Fruit fly (Drosophila melanogaster) whole organism, embryonic: ENCODE measurements around the gene CG7841.

Source experiments
- Abd-B ChIP-seq: fragments of 200-800 bp; sonication (Bioruptor generic); optimal IDR thresholded peaks from 2 replicates; lab custom pipeline; 2018; ENCODE audit warnings: missing biosample characterization, mild to moderate bottlenecking, missing genetic modification characterization, moderate library complexity
- Aef1 ChIP-seq: fragments of 200-800 bp; sonication (Bioruptor generic); IDR thresholded peaks from 3 replicates; pipeline ENCODE4 v1.3.6; 2022; ENCODE audit warnings: missing biosample characterization, missing genetic modification characterization
- CG10321 ChIP-seq: fragments of 200-800 bp; sonication (Bioruptor generic); IDR thresholded peaks from 2 replicates; pipeline ENCODE4 v1.3.6; 2022; ENCODE audit warnings: missing biosample characterization, missing genetic modification characterization
- CG10462 ChIP-seq: fragments of 200-800 bp; sonication (Bioruptor generic); optimal IDR thresholded peaks from 2 replicates; lab custom pipeline; 2016; ENCODE audit warnings: missing biosample characterization, missing genetic modification characterization
- CG11504 ChIP-seq: fragments of 200-800 bp; sonication (Bioruptor generic); optimal IDR thresholded peaks from 3 replicates; lab custom pipeline; 2019; ENCODE audit warnings: missing biosample characterization, mild to moderate bottlenecking, missing genetic modification characterization, moderate library complexity
- CG12104 ChIP-seq: fragments of 200-800 bp; sonication (Bioruptor generic); optimal IDR thresholded peaks from 3 replicates; lab custom pipeline; 2016; ENCODE audit warnings: missing biosample characterization, missing genetic modification characterization
- CG15514 ChIP-seq: fragments of 200-800 bp; sonication (Bioruptor generic); optimal IDR thresholded peaks from 3 replicates; lab custom pipeline; 2017; ENCODE audit warnings: missing biosample characterization, missing genetic modification characterization, mild to moderate bottlenecking, moderate library complexity, missing genetic modification reagents
- CG15696 ChIP-seq: fragments of 200-800 bp; sonication (Bioruptor generic); optimal IDR thresholded peaks from 2 replicates; lab custom pipeline; 2019; ENCODE audit warnings: missing biosample characterization, mild to moderate bottlenecking, missing genetic modification characterization, moderate library complexity
- CG16815 ChIP-seq: fragments of 200-800 bp; sonication (Bioruptor generic); optimal IDR thresholded peaks from 3 replicates; lab custom pipeline; 2017; ENCODE audit warnings: missing biosample characterization, mild to moderate bottlenecking, missing genetic modification characterization
- CG18476 ChIP-seq: fragments of 200-800 bp; sonication (Bioruptor generic); optimal IDR thresholded peaks from 2 replicates; lab custom pipeline; 2016; ENCODE audit warnings: missing biosample characterization, mild to moderate bottlenecking, missing genetic modification characterization
- CG31365 ChIP-seq: fragments of 200-800 bp; sonication (Bioruptor generic); optimal IDR thresholded peaks from 2 replicates; lab custom pipeline; 2018; ENCODE audit warnings: missing biosample characterization, mild to moderate bottlenecking, missing genetic modification characterization
- CG32532 ChIP-seq: fragments of 200-800 bp; sonication (Bioruptor generic); IDR thresholded peaks from 2 replicates; pipeline ENCODE4 v1.3.6; 2022; ENCODE audit warnings: missing biosample characterization, missing genetic modification characterization
- CG33213 ChIP-seq: fragments of 200-800 bp; sonication (Bioruptor generic); optimal IDR thresholded peaks from 3 replicates; lab custom pipeline; 2016; ENCODE audit warnings: missing biosample characterization, missing genetic modification characterization
- CG34422 ChIP-seq: fragments of 200-800 bp; sonication (Bioruptor generic); IDR thresholded peaks from 3 replicates; pipeline ENCODE4 v1.3.6; 2022; ENCODE audit warnings: missing biosample characterization, missing genetic modification characterization
- CG4730 ChIP-seq: fragments of 200-800 bp; sonication (Bioruptor generic); IDR thresholded peaks from 2 replicates; pipeline ENCODE4 v1.3.6; 2022; ENCODE audit warnings: missing biosample characterization, missing genetic modification characterization
- CG7556 ChIP-seq: fragments of 200-800 bp; sonication (Bioruptor generic); optimal IDR thresholded peaks from 2 replicates; lab custom pipeline; 2017; ENCODE audit warnings: missing biosample characterization, mild to moderate bottlenecking, missing genetic modification characterization
- CG7839 ChIP-seq: fragments of 200-800 bp; sonication (Bioruptor generic); optimal IDR thresholded peaks from 3 replicates; lab custom pipeline; 2018; ENCODE audit warnings: missing biosample characterization, mild to moderate bottlenecking, missing genetic modification characterization, moderate library complexity
- CG7928 ChIP-seq: fragments of 200-800 bp; sonication (Bioruptor generic); optimal IDR thresholded peaks from 2 replicates; lab custom pipeline; 2017; ENCODE audit warnings: missing biosample characterization, mild to moderate bottlenecking, missing genetic modification characterization
- CG9727 ChIP-seq: fragments of 200-800 bp; sonication (Bioruptor generic); optimal IDR thresholded peaks from 3 replicates; lab custom pipeline; 2017; ENCODE audit warnings: missing biosample characterization, mild to moderate bottlenecking, missing genetic modification characterization
- CTCF ChIP-seq: fragments of 200-800 bp; sonication (Bioruptor generic); optimal IDR thresholded peaks from 2 replicates; lab custom pipeline; 2017; ENCODE audit warnings: missing biosample characterization, mild to moderate bottlenecking, missing genetic modification characterization, moderate library complexity
- Eip74EF ChIP-seq, 2 experiments: fragments of 200-800 bp in 1 of 2; fragments of >200 bp in 1 of 2; sonication (Bioruptor generic) in 1 of 2; optimal IDR thresholded peaks; 2 replicates each; lab custom pipeline; 2017 to 2019; ENCODE audit warnings: missing biosample characterization in 2 of 2, missing genetic modification characterization in 2 of 2, mild to moderate bottlenecking in 1 of 2, moderate library complexity in 1 of 2
- Ets65A ChIP-seq: fragments of 200-800 bp; sonication (Bioruptor generic); peaks from one replicate; lab custom pipeline; 2016; ENCODE audit warnings: missing biosample characterization, missing genetic modification characterization
- MTF-1 ChIP-seq: fragments of 200-800 bp; sonication (Bioruptor generic); optimal IDR thresholded peaks from 2 replicates; lab custom pipeline; 2018; ENCODE audit warnings: missing biosample characterization, mild to moderate bottlenecking, missing genetic modification characterization, borderline replicate concordance
- Med ChIP-seq: fragments of 200-800 bp; sonication (Bioruptor generic); peaks from one replicate; lab custom pipeline; 2016; ENCODE audit warnings: missing biosample characterization, missing genetic modification characterization, mild to moderate bottlenecking, inconsistent platforms, moderate library complexity
- Nf-YB ChIP-seq: fragments of 200-800 bp; sonication (Bioruptor generic); optimal IDR thresholded peaks from 3 replicates; lab custom pipeline; 2019; ENCODE audit warnings: missing biosample characterization, mild to moderate bottlenecking, missing genetic modification characterization, moderate library complexity
- PHDP ChIP-seq: fragments of 200-800 bp; sonication (Bioruptor generic); optimal IDR thresholded peaks from 3 replicates; lab custom pipeline; 2018; ENCODE audit warnings: missing biosample characterization, mild to moderate bottlenecking, missing genetic modification characterization, moderate library complexity
- Sry-β ChIP-seq: fragments of 200-800 bp; sonication (Bioruptor generic); optimal IDR thresholded peaks from 2 replicates; lab custom pipeline; 2018; ENCODE audit warnings: missing biosample characterization, mild to moderate bottlenecking, missing genetic modification characterization, moderate library complexity
- YL-1 ChIP-seq: fragments of 200-800 bp; sonication (Bioruptor generic); optimal IDR thresholded peaks from 3 replicates; lab custom pipeline; 2017; ENCODE audit warnings: missing biosample characterization, mild to moderate bottlenecking, missing genetic modification characterization
- ac ChIP-seq: fragments of 200-800 bp; sonication (Bioruptor generic); optimal IDR thresholded peaks from 3 replicates; lab custom pipeline; 2017; ENCODE audit warnings: missing biosample characterization, mild to moderate bottlenecking, missing genetic modification characterization
- bbx ChIP-seq: fragments of 200-800 bp; sonication (Bioruptor generic); IDR thresholded peaks from 2 replicates; pipeline ENCODE4 v1.3.6; 2022; ENCODE audit warnings: missing biosample characterization, missing genetic modification characterization; ENCODE audit not compliant: partially characterized antibody
- bigmax ChIP-seq: fragments of 200-800 bp; sonication (Bioruptor generic); optimal IDR thresholded peaks from 2 replicates; lab custom pipeline; 2018; ENCODE audit warnings: missing biosample characterization, mild to moderate bottlenecking, missing genetic modification characterization
- cg ChIP-seq: fragments of 200-800 bp; sonication (Bioruptor generic); optimal IDR thresholded peaks from 3 replicates; lab custom pipeline; 2019; ENCODE audit warnings: missing biosample characterization, mild to moderate bottlenecking, missing genetic modification characterization, moderate library complexity
- dan ChIP-seq: fragments of 200-800 bp; sonication (Bioruptor generic); IDR thresholded peaks from 2 replicates; pipeline ENCODE4 v1.3.6; 2022; ENCODE audit warnings: missing biosample characterization, missing genetic modification characterization
- dati ChIP-seq: fragments of 200-800 bp; sonication (Bioruptor generic); IDR thresholded peaks from 2 replicates; pipeline ENCODE4 v1.3.6; 2022; ENCODE audit warnings: missing biosample characterization, missing genetic modification characterization
- fd64A ChIP-seq: fragments of 200-800 bp; sonication (Bioruptor generic); optimal IDR thresholded peaks from 3 replicates; lab custom pipeline; 2018; ENCODE audit warnings: missing biosample characterization, mild to moderate bottlenecking, missing genetic modification characterization
- grau ChIP-seq: fragments of 200-800 bp; optimal IDR thresholded peaks from 3 replicates; lab custom pipeline; 2019; ENCODE audit warnings: missing biosample characterization, mild to moderate bottlenecking, missing genetic modification characterization, moderate library complexity
- her ChIP-seq: fragments of 200-800 bp; sonication (Bioruptor generic); optimal IDR thresholded peaks from 2 replicates; lab custom pipeline; 2016; ENCODE audit warnings: missing biosample characterization, missing genetic modification characterization
- jing ChIP-seq: fragments of 200-800 bp; sonication (Bioruptor generic); optimal IDR thresholded peaks from 2 replicates; lab custom pipeline; 2018; ENCODE audit warnings: missing biosample characterization, mild to moderate bottlenecking, missing genetic modification characterization
- ken ChIP-seq: fragments of 200-800 bp; sonication (Bioruptor generic); IDR thresholded peaks from 3 replicates; pipeline ENCODE4 v1.3.6; 2022; ENCODE audit warnings: missing biosample characterization, missing genetic modification characterization
- onecut ChIP-seq: fragments of 200-800 bp; sonication (Bioruptor generic); IDR thresholded peaks from 2 replicates; pipeline ENCODE4 v1.3.6; 2022; ENCODE audit warnings: missing biosample characterization, missing genetic modification characterization
- p53 ChIP-seq: fragments of 200-800 bp; sonication (Bioruptor generic); optimal IDR thresholded peaks from 2 replicates; lab custom pipeline; 2016; ENCODE audit warnings: missing biosample characterization, missing genetic modification characterization
- pb ChIP-seq: fragments of 200-800 bp; sonication (Bioruptor generic); optimal IDR thresholded peaks from 3 replicates; lab custom pipeline; 2016; ENCODE audit warnings: missing biosample characterization, missing genetic modification characterization
- peb ChIP-seq: fragments of 200-800 bp; sonication (Bioruptor generic); IDR thresholded peaks from 2 replicates; pipeline ENCODE4 v1.3.6; 2022; ENCODE audit warnings: missing biosample characterization, missing genetic modification characterization
- sd ChIP-seq: fragments of 200-800 bp; sonication (Bioruptor generic); optimal IDR thresholded peaks from 3 replicates; lab custom pipeline; 2018; ENCODE audit warnings: missing biosample characterization, mild to moderate bottlenecking, missing genetic modification characterization, moderate library complexity
- seq ChIP-seq: fragments of 200-800 bp; sonication (Bioruptor generic); IDR thresholded peaks from 2 replicates; pipeline ENCODE4 v1.3.6; 2022; ENCODE audit warnings: missing biosample characterization, missing genetic modification characterization
- sisA ChIP-seq: fragments of 200-800 bp; sonication (Bioruptor generic); IDR thresholded peaks from 2 replicates; pipeline ENCODE4 v1.3.6; 2022; ENCODE audit warnings: missing biosample characterization, missing genetic modification characterization
- tin ChIP-seq: fragments of 200-800 bp; sonication (Bioruptor generic); optimal IDR thresholded peaks from 3 replicates; lab custom pipeline; 2016; ENCODE audit warnings: missing biosample characterization, missing genetic modification characterization
- unc-4 ChIP-seq: fragments of 200-800 bp; sonication (Bioruptor generic); IDR thresholded peaks from 2 replicates; pipeline ENCODE4 v1.3.6; 2022; ENCODE audit warnings: missing biosample characterization, missing genetic modification characterization; ENCODE audit not compliant: partially characterized antibody
- wdn ChIP-seq: fragments of 200-800 bp; sonication (Bioruptor generic); IDR thresholded peaks from 2 replicates; pipeline ENCODE4 v1.3.6; 2022; ENCODE audit warnings: missing biosample characterization, missing genetic modification characterization

Gene CG7841

DNA sequence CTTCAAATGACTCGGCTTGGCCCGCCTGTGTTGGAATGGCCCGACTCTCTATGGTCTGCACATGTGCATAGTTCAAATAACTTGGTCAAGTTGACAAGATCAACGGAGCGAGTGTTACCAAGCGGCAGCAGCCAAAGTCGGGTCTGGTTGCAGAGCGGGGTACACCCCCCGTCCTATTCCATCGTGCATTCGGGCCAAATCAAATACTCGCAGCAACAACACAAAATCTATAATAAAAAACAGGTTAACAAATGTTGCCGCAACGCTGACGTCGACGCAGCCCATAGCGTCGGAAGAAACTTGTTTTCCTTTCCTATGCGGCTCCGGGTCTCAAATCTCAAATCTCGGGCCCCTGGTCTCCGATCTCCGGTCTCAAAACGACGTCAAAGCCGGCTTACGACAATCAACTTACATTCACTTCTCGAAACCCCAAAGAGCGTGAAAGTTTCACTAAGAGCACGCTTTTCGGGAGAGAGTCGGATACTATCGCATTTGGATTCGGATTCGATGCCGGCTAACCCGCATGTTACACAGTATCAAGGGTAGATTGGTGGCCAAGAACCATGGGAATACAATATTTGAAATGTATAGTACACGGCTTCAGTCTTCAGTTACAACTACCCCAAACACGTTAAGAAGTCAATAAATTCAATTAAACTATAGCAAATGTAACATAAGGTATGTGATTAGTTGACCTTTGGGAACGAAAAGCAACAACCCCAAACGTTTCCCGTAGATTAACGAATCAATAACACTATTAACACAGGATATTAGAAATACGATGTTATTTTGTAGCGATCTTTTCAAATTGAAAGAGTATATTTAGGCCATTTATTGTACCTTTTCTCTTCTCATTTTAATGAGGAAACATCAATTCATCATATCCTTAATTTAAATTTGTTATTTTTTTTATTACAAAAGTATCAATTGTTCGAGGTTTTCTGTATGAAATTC lies 26.5 kb upstream of the CG7841 start (continued):
- peak; percentile 68 for TF ChIP-seq Abd-B
- peak; percentile 61 for TF ChIP-seq sisA (GFP tag; lab: Robert Waterston, UW)
- TF ChIP-seq p53: peak; percentile 16
- no peak for TF ChIP-seq CG4730
- no peak for TF ChIP-seq pb (GFP tag; lab: Kevin White, UChicago)
- TF ChIP-seq unc-4 (GFP tag; lab: Robert Waterston, UW): no peak
- no peak for TF ChIP-seq bbx
- TF ChIP-seq Med (GFP tag; lab: Kevin White, UChicago): peak; percentile 89
- TF ChIP-seq MTF-1 (GFP tag; lab: Kevin White, UChicago): no peak
- TF ChIP-seq tin: peak; percentile 28
- peak; percentile 77 for TF ChIP-seq CG16815 (GFP tag; lab: Kevin White, UChicago)
- TF ChIP-seq ac (GFP tag; lab: Kevin White, UChicago): no peak
- peak; percentile 93 for TF ChIP-seq Ets65A (GFP tag; lab: Kevin White, UChicago)
- TF ChIP-seq CG7556: peak; percentile 92
- peak; percentile 35; the same call in 1 of the 2 replicates for TF ChIP-seq CG32532 (GFP tag; lab: Robert Waterston, UW)
- no peak for TF ChIP-seq cg (GFP tag; lab: Kevin White, UChicago)
- no peak for TF ChIP-seq her (GFP tag; lab: Kevin White, UChicago)
- TF ChIP-seq CG34422: peak; percentile 67
- TF ChIP-seq ken (GFP tag; lab: Robert Waterston, UW): 0 out of 3 replicates have a peak, but pooled peaks have one; percentile 38
- TF ChIP-seq Nf-YB (GFP tag; lab: Kevin White, UChicago): peak; percentile 62
- TF ChIP-seq Aef1 (GFP tag; lab: Robert Waterston, UW): 0 out of 3 replicates have a peak, but pooled peaks have one; percentile 25
- TF ChIP-seq sd (tag; lab: Kevin White, UChicago): peak; percentile 95
- TF ChIP-seq PHDP (tag; lab: Kevin White, UChicago): peak; percentile 35
- TF ChIP-seq bigmax: no peak
- TF ChIP-seq grau (tag; lab: Kevin White, UChicago): peak; percentile 73
- no peak for TF ChIP-seq YL-1 (GFP tag; lab: Kevin White, UChicago)
- TF ChIP-seq CG15514: no peak
- no peak for TF ChIP-seq dati (GFP tag; lab: Robert Waterston, UW)
- TF ChIP-seq CG31365 (tag; lab: Kevin White, UChicago): no peak
- TF ChIP-seq seq (GFP tag; lab: Robert Waterston, UW): 0 out of 2 replicates have a peak, but pooled peaks have one; percentile 16
- TF ChIP-seq fd64A (GFP tag; lab: Kevin White, UChicago): no peak
- TF ChIP-seq CG11504 (tag; lab: Kevin White, UChicago): peak; percentile 68
- TF ChIP-seq CG7839: peak; percentile 77
- TF ChIP-seq dan: no peak
- no peak for TF ChIP-seq wdn (GFP tag; lab: Robert Waterston, UW)
- TF ChIP-seq CG9727 (GFP tag; lab: Kevin White, UChicago): peak; percentile 80
- TF ChIP-seq CG33213 (GFP tag; lab: Kevin White, UChicago): no peak
- peak; percentile 46 for TF ChIP-seq CG18476
- peak; percentile 38 for TF ChIP-seq CG15696
- TF ChIP-seq CG12104: peak; percentile 30
- no peak for TF ChIP-seq peb (GFP tag; lab: Robert Waterston, UW)
- TF ChIP-seq CG10321: no peak
- TF ChIP-seq CTCF (GFP tag; lab: Kevin White, UChicago): no peak
- peak; percentile 37 for TF ChIP-seq jing
- TF ChIP-seq CG7928: no peak
- peak; percentile 12 for TF ChIP-seq Sry-β (GFP tag; lab: Kevin White, UChicago)
- TF ChIP-seq CG10462: peak; percentile 49
- TF ChIP-seq onecut (GFP tag; lab: Robert Waterston, UW): no peak
- peak in 1 of 2 experiments; percentile 51 for TF ChIP-seq Eip74EF (GFP tag; optimal IDR thresholded peaks at IDR 0.05; lab: Kevin White, UChicago)
